Worm (Caenorhabditis elegans) whole organism, L4/young adult: Measurements from ENCODE around the gene C13C4.6.

Experiments
- W03F9.2 ChIP-seq: fragments of 150-350 bp; optimal IDR thresholded peaks from 2 replicates; lab custom pipeline; 2014; ENCODE audit warnings: missing biosample characterization, missing genetic modification characterization
- him-1 ChIP-seq: sonication (generic microtip); optimal IDR thresholded peaks from 2 replicates; lab custom pipeline; 2016; ENCODE audit warnings: missing genotype, missing genetic modification reagents, missing genetic modification characterization, missing compliant biosample characterization

- no peak for TF ChIP-seq him-1 (tag; lab: Kevin White, UChicago)
- TF ChIP-seq W03F9.2 (tag; lab: Kevin White, UChicago): no peak
These were observed 19.3 kb downstream of the C13C4.6 start, which contains the start of gene C27A7.3 for ce11 chrV:12140625-12141024.
